Worm (Caenorhabditis elegans) whole organism, midembryonic: ENCODE results near the gene F22B5.4.

Experiments
- klf-2 ChIP-seq: fragments of 200-800 bp; sonication (Bioruptor generic); conservative IDR thresholded peaks from 2 replicates; pipeline ENCODE4 v1.3.6; 2022; ENCODE audit warnings: missing genetic modification reagents, missing genetic modification characterization, missing compliant biosample characterization
- med-1 ChIP-seq: sonication (generic microtip); optimal IDR thresholded peaks from 2 replicates; lab custom pipeline; 2017; ENCODE audit warnings: missing genetic modification characterization, mild to moderate bottlenecking, missing compliant biosample characterization, antibody characterized with exemption, missing genetic modification reagents; ENCODE audit not compliant: insufficient read depth
- tab-1 ChIP-seq: fragments of 200-800 bp; sonication (Bioruptor generic); IDR thresholded peaks from 2 replicates; pipeline ENCODE4 v1.3.6; 2022; ENCODE audit warnings: missing genetic modification characterization, missing compliant biosample characterization

DNA sequence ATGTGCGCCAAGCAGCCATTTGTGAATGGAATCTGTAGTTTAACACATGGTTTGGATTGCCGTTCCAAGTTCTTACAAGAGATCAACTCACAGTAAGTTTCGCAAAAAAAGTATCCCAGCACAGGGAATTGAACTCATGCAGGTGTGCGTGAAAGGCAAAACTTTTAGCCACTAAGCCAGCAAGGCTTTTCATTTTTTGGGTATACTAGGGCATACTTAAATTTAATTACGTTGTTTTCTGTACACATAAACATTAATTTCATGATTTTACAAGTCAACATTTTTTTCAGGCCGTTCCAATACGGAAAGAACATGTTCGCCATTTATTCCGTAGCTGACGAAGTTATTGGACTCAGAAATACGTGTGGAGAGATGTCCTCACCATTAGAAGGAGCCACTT lies 8.0 kb upstream of the F22B5.4 start:
- TF ChIP-seq klf-2 (no peak), med-1 (GFP tag; lab: Kevin White, UChicago) (no peak), tab-1 (GFP tag; lab: Robert Waterston, UW) (no peak)
